Worm (Caenorhabditis elegans): ENCODE results near the gene lys-1.
A peak's percentile ranks its signal among the peaks of the same experiment; 100 is the strongest.

The lys-1 gene

ce11 chrV:10280112-10280511 lies 2.4 kb downstream of the lys-1 start (continued):
- TF ChIP-seq saeg-2 (GFP tag; IDR thresholded peaks at IDR 0.05) (no peak), zfp-3 (GFP tag; conservative IDR thresholded peaks at IDR 0.05) (no peak)

- TF ChIP-seq spr-3 (GFP tag; optimal IDR thresholded peaks at IDR 0.05) (no peak), Y5F2A.4 (GFP tag; optimal IDR thresholded peaks at IDR 0.05) (no peak), D1046.2 (GFP tag; IDR thresholded peaks at IDR 0.05) (no peak), F37D6.2 (tag; optimal IDR thresholded peaks at IDR 0.05) (no peak), sdz-12 (GFP tag; optimal IDR thresholded peaks at IDR 0.05) (no peak), R02D3.7 (tag; optimal IDR thresholded peaks at IDR 0.05) (no peak), set-16 (GFP tag; IDR thresholded peaks at IDR 0.05) (no peak), pqm-1 (tag; optimal IDR thresholded peaks at IDR 0.05) (peak; percentile 88), ces-1 (GFP tag; optimal IDR thresholded peaks at IDR 0.05) (no peak), zfp-3 (GFP tag; conservative IDR thresholded peaks at IDR 0.05) (no peak), lin-1 (GFP tag; IDR thresholded peaks at IDR 0.05) (0 out of 2 replicates have a peak, but pooled peaks have one; percentile 32), snpc-4 (tag; optimal IDR thresholded peaks at IDR 0.05) (no peak), spr-1 (tag; optimal IDR thresholded peaks at IDR 0.05) (no peak), lin-39 (tag; optimal IDR thresholded peaks at IDR 0.05) (no peak), lin-38 (GFP tag; IDR thresholded peaks at IDR 0.05) (no peak), nhr-102 (tag; optimal IDR thresholded peaks at IDR 0.05) (no peak), tra-1 (GFP tag; IDR thresholded peaks at IDR 0.05) (no peak), lsy-2 (tag; optimal IDR thresholded peaks at IDR 0.05) (no peak), unc-39 (tag; optimal IDR thresholded peaks at IDR 0.05) (no peak), lir-3 (tag; optimal IDR thresholded peaks at IDR 0.05) (no peak), ztf-7 (tag; optimal IDR thresholded peaks at IDR 0.05) (no peak), F10B5.3 (tag; optimal IDR thresholded peaks at IDR 0.05) (no peak), fos-1 (tag; optimal IDR thresholded peaks at IDR 0.05) (no peak), daf-16 (GFP tag; optimal IDR thresholded peaks at IDR 0.05) (no peak), daf-16 (tag; optimal IDR thresholded peaks at IDR 0.05) (peak; percentile 94), F44E2.7 (GFP tag; IDR thresholded peaks at IDR 0.05) (no peak), hlh-11 (tag; optimal IDR thresholded peaks at IDR 0.05) (no peak), hif-1 (tag; optimal IDR thresholded peaks at IDR 0.05) (no peak), jun-1 (tag; optimal IDR thresholded peaks at IDR 0.05) (no peak), lin-29 (GFP tag; IDR thresholded peaks at IDR 0.05) (no peak), fkh-10 (GFP tag; optimal IDR thresholded peaks at IDR 0.05) (no peak), lim-7 (GFP tag; IDR thresholded peaks at IDR 0.05) (no peak), ama-1 (optimal IDR thresholded peaks at IDR 0.05) (no peak), madf-9 (GFP tag; conservative IDR thresholded peaks at IDR 0.05) (no peak), T20F7.1 (GFP tag; optimal IDR thresholded peaks at IDR 0.05) (no peak), ztf-11 (tag; optimal IDR thresholded peaks at IDR 0.05) (no peak), saeg-2 (GFP tag; IDR thresholded peaks at IDR 0.05) (no peak), rbr-2 (tag; optimal IDR thresholded peaks at IDR 0.05) (no peak), pha-4 (GFP tag; IDR thresholded peaks at IDR 0.05) (no peak), pha-4 (tag; optimal IDR thresholded peaks at IDR 0.05) (no peak), nhr-11 (tag; optimal IDR thresholded peaks at IDR 0.05) (no peak), nhr-77 (tag; optimal IDR thresholded peaks at IDR 0.05) (no peak), Y75B8A.6 (GFP tag; IDR thresholded peaks at IDR 0.05) (no peak), egl-43 (GFP tag; IDR thresholded peaks at IDR 0.05) (no peak), mxl-3 (GFP tag; optimal IDR thresholded peaks at IDR 0.05) (no peak), nhr-42 (GFP tag; IDR thresholded peaks at IDR 0.05) (no peak), dmd-9 (GFP tag; IDR thresholded peaks at IDR 0.05) (no peak), ceh-44 (GFP tag; IDR thresholded peaks at IDR 0.05) (no peak), skn-1 (tag; optimal IDR thresholded peaks at IDR 0.05) (no peak), aly-2 (tag; optimal IDR thresholded peaks at IDR 0.05) (no peak), nhr-10 (tag; optimal IDR thresholded peaks at IDR 0.05) (no peak), nhr-6 (tag; optimal IDR thresholded peaks at IDR 0.05) (peak; percentile 42)
These were observed 3.7 kb downstream of the lys-1 start, which contains the start of gene lys-2 for ce11 chrV:10281374-10281773. Gene lys-2 (minus strand): TSS chrV:10281474.
